Worm (Caenorhabditis elegans) whole organism, L2 larva: Measurements from ENCODE around the gene egl-15.
A peak's percentile ranks its signal among the peaks of the same experiment; 100 is the strongest.

Experiments
- C34F6.9 ChIP-seq: fragments of 150-350 bp; optimal IDR thresholded peaks from 2 replicates; lab custom pipeline; 2014; ENCODE audit warnings: missing biosample characterization, missing genetic modification characterization
- F13H6.1 ChIP-seq: sonication (generic microtip); optimal IDR thresholded peaks from 2 replicates; lab custom pipeline; 2016; ENCODE audit warnings: missing genetic modification characterization, missing compliant biosample characterization
- R02D3.7 ChIP-seq: fragments of 150-350 bp; optimal IDR thresholded peaks from 2 replicates; lab custom pipeline; 2014; ENCODE audit warnings: missing biosample characterization, missing genetic modification characterization
- Y55F3AM.14 ChIP-seq: fragments of 200-800 bp; sonication (Bioruptor generic); optimal IDR thresholded peaks from 2 replicates; lab custom pipeline; 2018; ENCODE audit warnings: mild to moderate bottlenecking, missing genetic modification characterization, missing compliant biosample characterization
- alr-1 ChIP-seq: fragments of 150-350 bp; optimal IDR thresholded peaks from 2 replicates; lab custom pipeline; 2014; ENCODE audit warnings: missing biosample characterization, missing genetic modification characterization
- ama-1 ChIP-seq: fragments of 150-350 bp; optimal IDR thresholded peaks from 2 replicates; lab custom pipeline; 2018; ENCODE audit warnings: inconsistent platforms
- blmp-1 ChIP-seq: sonication (generic microtip); optimal IDR thresholded peaks from 2 replicates; lab custom pipeline; 2017; ENCODE audit warnings: missing genetic modification characterization, mild to moderate bottlenecking, missing compliant biosample characterization, antibody characterized with exemption, moderate library complexity; ENCODE audit not compliant: insufficient read depth
- ceh-16 ChIP-seq: fragments of 150-350 bp; optimal IDR thresholded peaks from 2 replicates; lab custom pipeline; 2014; ENCODE audit warnings: missing biosample characterization, missing genetic modification characterization
- crh-2 ChIP-seq: sonication (generic microtip); optimal IDR thresholded peaks from 2 replicates; lab custom pipeline; 2017; ENCODE audit warnings: missing biosample characterization, missing genetic modification characterization
- dmd-4 ChIP-seq: sonication (generic microtip); optimal IDR thresholded peaks from 2 replicates; lab custom pipeline; 2017; ENCODE audit warnings: missing biosample characterization, missing genetic modification characterization
- egl-27 ChIP-seq: sonication (generic microtip); optimal IDR thresholded peaks from 3 replicates; lab custom pipeline; 2017; ENCODE audit warnings: missing biosample characterization, missing genetic modification reagents, missing genetic modification characterization
- fos-1 ChIP-seq: fragments of 150-350 bp; optimal IDR thresholded peaks from 2 replicates; lab custom pipeline; 2014; ENCODE audit warnings: missing biosample characterization, missing genetic modification characterization
- gmeb-1 ChIP-seq: fragments of 150-350 bp; optimal IDR thresholded peaks from 2 replicates; lab custom pipeline; 2014; ENCODE audit warnings: missing biosample characterization, missing genetic modification characterization
- lin-13 ChIP-seq: fragments of 150-350 bp; optimal IDR thresholded peaks from 2 replicates; lab custom pipeline; 2014; ENCODE audit warnings: missing biosample characterization, missing genetic modification reagents, missing genetic modification characterization
- lsy-2 ChIP-seq, 2 experiments: fragments of 150-350 bp in 1 of 2; sonication (generic microtip) in 1 of 2; optimal IDR thresholded peaks; 2 replicates each; lab custom pipeline; 2014 to 2017; ENCODE audit warnings: missing biosample characterization in 2 of 2, missing genetic modification characterization in 2 of 2
- mab-5 ChIP-seq: fragments of 150-350 bp; optimal IDR thresholded peaks from 2 replicates; lab custom pipeline; 2014; ENCODE audit warnings: missing biosample characterization, missing genetic modification characterization
- mbf-1 ChIP-seq: sonication (generic microtip); optimal IDR thresholded peaks from 2 replicates; lab custom pipeline; 2017; ENCODE audit warnings: missing biosample characterization, missing genetic modification characterization
- mdl-1 ChIP-seq, 2 experiments: fragments of 150-350 bp in 1 of 2; sonication (generic microtip) in 1 of 2; optimal IDR thresholded peaks; 2 replicates each; lab custom pipeline; 2017; ENCODE audit warnings: missing biosample characterization in 2 of 2, missing genetic modification characterization in 2 of 2
- nhr-10 ChIP-seq: sonication (generic microtip); optimal IDR thresholded peaks from 2 replicates; lab custom pipeline; 2017; ENCODE audit warnings: missing biosample characterization, missing genetic modification characterization
- nhr-11 ChIP-seq: fragments of 150-350 bp; optimal IDR thresholded peaks from 2 replicates; lab custom pipeline; 2014; ENCODE audit warnings: missing biosample characterization, missing genetic modification characterization
- nhr-12 ChIP-seq: fragments of 150-350 bp; optimal IDR thresholded peaks from 2 replicates; lab custom pipeline; 2014; ENCODE audit warnings: missing biosample characterization, missing genetic modification characterization
- nhr-129 ChIP-seq: fragments of 150-350 bp; optimal IDR thresholded peaks from 2 replicates; lab custom pipeline; 2014; ENCODE audit warnings: missing biosample characterization, missing genetic modification characterization
- nhr-21 ChIP-seq: fragments of 150-350 bp; optimal IDR thresholded peaks from 2 replicates; lab custom pipeline; 2014; ENCODE audit warnings: missing biosample characterization, missing genetic modification characterization
- nhr-23 ChIP-seq: fragments of 150-350 bp; optimal IDR thresholded peaks from 2 replicates; lab custom pipeline; 2014; ENCODE audit warnings: missing biosample characterization, missing genetic modification reagents, missing genetic modification characterization
- nhr-237 ChIP-seq: fragments of 150-350 bp; optimal IDR thresholded peaks from 2 replicates; lab custom pipeline; 2014; ENCODE audit warnings: missing biosample characterization, missing genetic modification characterization
- nhr-25 ChIP-seq: fragments of 150-350 bp; sonication (generic microtip); optimal IDR thresholded peaks from 3 replicates; lab custom pipeline; 2014; ENCODE audit warnings: missing biosample characterization, missing genetic modification characterization
- nhr-6 ChIP-seq: fragments of 150-350 bp; optimal IDR thresholded peaks from 2 replicates; lab custom pipeline; 2014; ENCODE audit warnings: missing biosample characterization, missing genetic modification characterization
- nhr-77 ChIP-seq: fragments of 150-350 bp; optimal IDR thresholded peaks from 2 replicates; lab custom pipeline; 2014; ENCODE audit warnings: missing biosample characterization, missing genetic modification characterization
- sem-4 ChIP-seq: fragments of 150-350 bp; optimal IDR thresholded peaks from 2 replicates; lab custom pipeline; 2014; ENCODE audit warnings: missing biosample characterization, missing genetic modification reagents, missing genetic modification characterization
- sma-9 ChIP-seq, 2 experiments: fragments of 150-350 bp in 1 of 2; sonication (generic microtip) in 1 of 2; optimal IDR thresholded peaks; 2 replicates each; lab custom pipeline; 2014 to 2016; ENCODE audit warnings: missing genetic modification characterization in 2 of 2, mild to moderate bottlenecking in 1 of 2, missing biosample characterization in 1 of 2, missing compliant biosample characterization in 1 of 2, missing genetic modification reagents in 1 of 2, moderate library complexity in 1 of 2
- unc-55 ChIP-seq: fragments of 150-350 bp; sonication (generic microtip); optimal IDR thresholded peaks from 3 replicates; lab custom pipeline; 2014; ENCODE audit warnings: missing biosample characterization, missing genetic modification reagents, missing genetic modification characterization
- zag-1 ChIP-seq: fragments of 150-350 bp; optimal IDR thresholded peaks from 2 replicates; lab custom pipeline; 2014; ENCODE audit warnings: missing biosample characterization, missing genetic modification characterization
- ztf-1 ChIP-seq: fragments of 200-800 bp; sonication (Bioruptor generic); conservative IDR thresholded peaks from 2 replicates; pipeline ENCODE4 v1.3.6; 2022; ENCODE audit warnings: missing genetic modification characterization, missing compliant biosample characterization

egl-15 gene

DNA sequence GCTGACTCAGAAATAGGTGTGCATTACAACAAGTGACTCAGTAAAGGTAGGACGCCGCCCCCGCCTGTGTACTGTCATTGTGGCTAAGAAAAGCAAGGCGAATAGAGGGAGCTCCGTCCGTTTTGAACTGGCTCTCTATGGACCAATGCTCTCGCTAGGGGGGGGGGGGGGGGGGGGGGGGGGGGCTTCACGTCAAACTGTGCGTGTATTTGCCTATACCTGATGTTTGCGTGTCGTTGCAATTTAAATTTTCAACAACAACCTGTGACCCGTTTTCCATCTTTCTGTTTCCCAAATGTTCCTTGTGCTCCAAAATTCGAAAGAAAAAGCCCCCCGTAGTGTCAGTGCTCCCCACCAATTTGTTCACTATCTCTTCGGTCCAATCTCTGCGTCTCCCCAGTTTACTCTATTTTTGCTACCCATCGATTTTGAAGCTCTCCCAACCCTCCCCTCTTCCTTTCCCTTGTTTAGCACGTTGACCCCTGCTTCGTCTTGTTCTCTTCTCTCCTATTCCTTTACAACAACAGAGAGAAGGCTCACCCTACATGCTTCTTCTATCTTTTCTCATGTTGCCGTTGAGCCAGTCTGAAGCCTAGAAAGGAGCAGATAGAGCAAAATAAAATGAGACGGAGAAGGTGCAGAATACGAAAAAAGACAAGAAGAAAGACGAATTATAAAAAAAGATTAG is 18.4 kb downstream of the egl-15 start:
- TF ChIP-seq lin-13 (GFP tag; lab: Kevin White, UChicago) (peak; percentile 0), sma-9 (GFP tag; optimal IDR thresholded peaks at IDR 0.05; lab: Kevin White, UChicago) (peak; percentile 29), sma-9 (tag; optimal IDR thresholded peaks at IDR 0.05; lab: Kevin White, UChicago) (no peak), mab-5 (tag; lab: Kevin White, UChicago) (peak; percentile 50), unc-55 (GFP tag; lab: Kevin White, UChicago) (peak; percentile 6), egl-27 (tag; lab: Kevin White, UChicago) (peak; percentile 34), ztf-1 (no peak), F13H6.1 (tag; lab: Kevin White, UChicago) (peak; percentile 60), alr-1 (tag; lab: Kevin White, UChicago) (no peak), Y55F3AM.14 (peak; percentile 24), lsy-2 (tag; optimal IDR thresholded peaks at IDR 0.05; lab: Kevin White, UChicago) (peak in 1 of 2 experiments; percentile 42), crh-2 (tag; lab: Kevin White, UChicago) (peak; percentile 68), nhr-77 (no peak), nhr-129 (peak; percentile 63), sem-4 (tag; lab: Kevin White, UChicago) (peak; percentile 25), C34F6.9 (tag; lab: Kevin White, UChicago) (peak; percentile 63)

- TF ChIP-seq mab-5 (tag; lab: Kevin White, UChicago): peak; percentile 28
- TF ChIP-seq lsy-2 (tag; optimal IDR thresholded peaks at IDR 0.05; lab: Kevin White, UChicago): peak in 1 of 2 experiments; percentile 9
- TF ChIP-seq unc-55 (GFP tag; lab: Kevin White, UChicago): no peak
- peak; percentile 16 for TF ChIP-seq nhr-129
- peak; percentile 25 for TF ChIP-seq C34F6.9 (tag; lab: Kevin White, UChicago)
- TF ChIP-seq blmp-1 (tag; lab: Kevin White, UChicago): no peak
- TF ChIP-seq nhr-237 (tag; lab: Kevin White, UChicago): no peak
- TF ChIP-seq gmeb-1 (tag; lab: Kevin White, UChicago): no peak
- peak; percentile 5 for TF ChIP-seq nhr-6 (tag; lab: Kevin White, UChicago)
- TF ChIP-seq F13H6.1 (tag; lab: Kevin White, UChicago): peak; percentile 74
- TF ChIP-seq sma-9 (GFP tag; optimal IDR thresholded peaks at IDR 0.05; lab: Kevin White, UChicago): peak; percentile 50
- no peak for TF ChIP-seq sma-9 (tag; optimal IDR thresholded peaks at IDR 0.05; lab: Kevin White, UChicago)
Observed at ce11 chrX:11035563-11035962, 19.4 kb downstream of the egl-15 start.

DNA sequence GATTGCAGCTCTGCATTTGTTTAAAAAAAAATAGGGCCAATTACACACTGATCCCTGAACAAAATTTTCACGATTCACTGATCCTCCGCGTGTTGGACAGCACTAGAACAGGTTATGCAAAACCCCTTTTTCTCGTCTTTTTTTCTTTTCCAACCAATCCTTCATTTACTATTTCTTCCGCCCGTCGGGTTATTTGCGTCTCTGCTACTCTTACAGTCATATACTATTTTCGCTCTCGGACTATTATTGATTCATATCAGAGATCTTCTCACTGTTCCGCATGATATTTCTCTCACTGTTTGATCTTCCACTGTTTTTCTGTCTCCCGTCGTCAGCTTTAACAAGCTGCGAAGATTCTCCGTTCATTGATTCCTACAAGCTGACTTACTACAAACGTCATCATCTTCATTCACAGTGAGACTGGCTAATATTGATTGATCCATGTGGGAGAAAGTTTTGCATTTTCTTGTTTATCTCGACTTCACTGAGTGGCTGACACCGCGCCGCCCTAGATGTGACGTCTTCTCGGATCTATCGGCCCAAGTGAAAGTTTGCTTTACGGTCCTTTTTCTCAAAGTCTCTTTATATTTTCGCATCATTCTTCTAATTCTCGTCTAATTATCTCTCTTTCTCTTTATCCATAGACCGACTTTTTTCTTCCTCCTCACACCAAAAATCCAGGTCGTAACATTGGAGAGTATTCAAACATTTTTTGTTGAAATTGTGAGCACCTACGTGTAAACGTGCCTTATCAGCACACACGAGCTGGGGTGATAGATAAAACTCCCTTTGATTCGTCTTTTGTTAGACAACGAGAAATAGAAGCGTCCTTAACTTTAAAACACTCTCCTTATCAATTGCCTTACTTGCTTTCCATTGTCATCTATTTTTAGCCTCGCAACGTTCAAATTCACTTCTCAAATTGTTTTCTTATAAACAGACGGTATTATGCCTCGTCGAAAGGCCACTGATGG is 20.2 kb downstream of the egl-15 start:
- no peak for TF ChIP-seq ceh-16
- TF ChIP-seq mdl-1 (tag; optimal IDR thresholded peaks at IDR 0.05; lab: Kevin White, UChicago): peak in 1 of 2 experiments; percentile 0
- TF ChIP-seq nhr-12 (tag; lab: Kevin White, UChicago): no peak
- TF ChIP-seq crh-2 (tag; lab: Kevin White, UChicago): peak; percentile 75
- no peak for TF ChIP-seq mab-5 (tag; lab: Kevin White, UChicago)
- no peak for TF ChIP-seq nhr-11 (tag; lab: Kevin White, UChicago)
- TF ChIP-seq mbf-1: no peak
- TF ChIP-seq fos-1: peak; percentile 59
- peak; percentile 89 for TF ChIP-seq blmp-1 (tag; lab: Kevin White, UChicago)
- peak; percentile 35 for TF ChIP-seq nhr-21
- TF ChIP-seq F13H6.1 (tag; lab: Kevin White, UChicago): peak; percentile 36
- TF ChIP-seq zag-1 (tag; lab: Kevin White, UChicago): no peak
- TF ChIP-seq dmd-4 (tag; lab: Kevin White, UChicago): no peak
- TF ChIP-seq R02D3.7: no peak
- no peak for TF ChIP-seq nhr-6 (tag; lab: Kevin White, UChicago)
- TF ChIP-seq ama-1 (lab: Kevin White, UChicago): no peak
- peak; percentile 34 for TF ChIP-seq sem-4 (tag; lab: Kevin White, UChicago)
- no peak for TF ChIP-seq nhr-77
- TF ChIP-seq nhr-23 (tag; lab: Kevin White, UChicago): no peak
- TF ChIP-seq egl-27 (tag; lab: Kevin White, UChicago): no peak
- no peak for TF ChIP-seq nhr-10 (tag; lab: Kevin White, UChicago)
- TF ChIP-seq nhr-25 (tag; lab: Kevin White, UChicago): no peak
- TF ChIP-seq sma-9 (GFP tag; optimal IDR thresholded peaks at IDR 0.05; lab: Kevin White, UChicago): peak; percentile 26
- TF ChIP-seq sma-9 (tag; optimal IDR thresholded peaks at IDR 0.05; lab: Kevin White, UChicago): no peak
